Worm (Caenorhabditis elegans): ENCODE measurements around the gene srw-102.

The srw-102 gene

DNA sequence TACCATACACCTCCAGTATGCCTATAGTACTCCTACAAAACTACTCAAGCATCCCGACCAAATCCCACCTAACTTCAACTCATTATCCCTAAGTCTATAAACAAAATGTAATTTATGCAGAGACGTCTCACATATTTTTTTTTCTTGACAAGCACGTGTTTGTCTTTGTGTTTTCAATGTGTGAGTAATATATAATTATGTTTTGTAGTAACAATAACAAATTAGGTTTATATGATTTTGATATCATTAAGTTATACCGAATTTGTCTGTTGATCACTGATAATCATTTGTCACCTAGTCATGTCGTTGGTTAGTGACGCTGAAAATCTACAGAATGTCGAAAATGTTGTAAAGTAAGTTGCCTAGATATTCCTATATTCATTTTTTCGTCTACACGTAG is at the start of gene srw-102:
Gene srw-102, plus strand, starts transcription at position 301 of the 400 bp plus-strand sequence.
- TF ChIP-seq nhr-47 (tag; optimal IDR thresholded peaks at IDR 0.05) (peak; percentile 21), ceh-8 (GFP tag; optimal IDR thresholded peaks at IDR 0.05) (peak; percentile 81), grh-1 (GFP tag; IDR thresholded peaks at IDR 0.05) (no peak)

DNA sequence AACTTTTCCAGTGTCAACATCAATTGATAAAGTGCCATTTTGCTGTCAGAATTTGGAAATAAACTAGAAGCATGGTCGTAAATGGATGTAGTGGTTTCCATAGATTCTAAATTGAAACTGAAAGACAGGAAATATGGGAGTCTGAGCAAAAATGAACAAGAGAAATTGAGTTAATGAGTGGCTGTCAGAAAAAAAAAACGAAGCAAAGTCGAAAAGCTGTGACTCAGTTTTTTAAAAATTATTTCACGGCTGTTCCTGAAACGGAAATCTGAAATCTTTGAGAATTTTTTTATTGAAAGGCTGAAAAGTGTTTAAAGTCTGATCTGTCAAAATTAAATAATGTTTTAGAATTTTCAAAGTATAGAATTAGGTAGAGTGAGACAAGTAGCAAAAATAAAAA is 41.8 kb upstream of the srw-102 start, which contains the start of gene srw-98:
Gene srw-98, minus strand, starts transcription at position 101 of the 400 bp plus-strand sequence.
- no peak for TF ChIP-seq lin-39 (tag; optimal IDR thresholded peaks at IDR 0.05)
- TF ChIP-seq snu-23 (GFP tag; optimal IDR thresholded peaks at IDR 0.05) = no peak
- no peak for TF ChIP-seq lin-13 (GFP tag; optimal IDR thresholded peaks at IDR 0.05)
- no peak for TF ChIP-seq vab-15 (tag; optimal IDR thresholded peaks at IDR 0.05)
- no peak for TF ChIP-seq mef-2 (tag; optimal IDR thresholded peaks at IDR 0.05)
- TF ChIP-seq aly-2 (tag; optimal IDR thresholded peaks at IDR 0.05) = no peak
- TF ChIP-seq lin-15B (tag; optimal IDR thresholded peaks at IDR 0.05) = no peak
- TF ChIP-seq ceh-63 (GFP tag; optimal IDR thresholded peaks at IDR 0.05) = no peak
- no peak for TF ChIP-seq isw-1 (GFP tag; IDR thresholded peaks at IDR 0.05)
- TF ChIP-seq fkh-8 (tag; optimal IDR thresholded peaks at IDR 0.05) = no peak
- no peak for TF ChIP-seq lir-3 (tag; optimal IDR thresholded peaks at IDR 0.05; ENCODE audit: poor library complexity)
- no peak for TF ChIP-seq mep-1 (tag; optimal IDR thresholded peaks at IDR 0.05)
- no peak for TF ChIP-seq C16A3.4 (tag; optimal IDR thresholded peaks at IDR 0.05)
- TF ChIP-seq zag-1 (tag; optimal IDR thresholded peaks at IDR 0.05) = no peak
- TF ChIP-seq pag-3 (tag; optimal IDR thresholded peaks at IDR 0.05; ENCODE audit: borderline replicate concordance, insufficient read depth) = no peak
- no peak for TF ChIP-seq sox-4 (tag; optimal IDR thresholded peaks at IDR 0.05)
- TF ChIP-seq nhr-76 (tag; optimal IDR thresholded peaks at IDR 0.05) = no peak
- TF ChIP-seq ces-1 (GFP tag; optimal IDR thresholded peaks at IDR 0.05) = no peak
- no peak for TF ChIP-seq lsy-2 (tag; optimal IDR thresholded peaks at IDR 0.05)

- TF ChIP-seq zip-4 (GFP tag; optimal IDR thresholded peaks at IDR 0.05) (no peak), ets-5 (GFP tag; IDR thresholded peaks at IDR 0.05) (no peak), tbx-2 (tag; optimal IDR thresholded peaks at IDR 0.05) (no peak), aly-2 (tag; optimal IDR thresholded peaks at IDR 0.05) (no peak), tlp-1 (tag; optimal IDR thresholded peaks at IDR 0.05) (no peak), C34B4.2 (tag; optimal IDR thresholded peaks at IDR 0.05) (no peak), mef-2 (tag; optimal IDR thresholded peaks at IDR 0.05) (no peak), mdl-1 (tag; optimal IDR thresholded peaks at IDR 0.05) (no peak), nhr-47 (tag; optimal IDR thresholded peaks at IDR 0.05) (no peak), swsn-7 (tag; optimal IDR thresholded peaks at IDR 0.05) (no peak), pag-3 (tag; optimal IDR thresholded peaks at IDR 0.05; ENCODE audit: borderline replicate concordance, insufficient read depth) (no peak), ceh-63 (GFP tag; optimal IDR thresholded peaks at IDR 0.05) (no peak), nhr-19 (GFP tag; conservative IDR thresholded peaks at IDR 0.05) (no peak), ceh-88 (GFP tag; IDR thresholded peaks at IDR 0.05) (no peak)
Observed at ce11 chrV:1680770-1681169, 39.3 kb upstream of the srw-102 start, which contains the start of gene srw-91. Gene srw-91, minus strand, starts transcription at chrV:1680870.

DNA sequence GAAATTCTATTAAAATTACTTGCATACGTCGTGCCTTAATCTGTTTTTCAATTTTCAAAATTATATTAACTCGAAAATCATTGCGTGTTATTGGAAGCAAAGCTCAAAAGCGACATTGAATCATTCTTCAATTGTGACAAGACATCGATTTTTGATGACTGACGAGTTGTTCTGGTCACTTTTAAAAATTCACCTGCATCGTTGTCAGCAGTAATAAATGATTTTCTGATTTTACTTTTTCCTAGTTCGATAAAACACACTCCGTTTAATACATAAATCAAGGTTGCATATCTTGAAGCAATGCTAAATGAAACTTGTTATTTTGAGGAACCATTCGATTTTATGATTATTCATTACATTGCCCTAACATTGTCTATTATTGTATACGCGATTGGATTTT is 37.7 kb upstream of the srw-102 start, which contains the start of gene srh-3:
Gene srh-3, plus strand, starts transcription at position 301 of the 400 bp plus-strand sequence.
- TF ChIP-seq nhr-71 (tag; optimal IDR thresholded peaks at IDR 0.05) (no peak), mep-1 (tag; optimal IDR thresholded peaks at IDR 0.05) (no peak), pag-3 (tag; optimal IDR thresholded peaks at IDR 0.05; ENCODE audit: borderline replicate concordance, insufficient read depth) (no peak), pqm-1 (tag; optimal IDR thresholded peaks at IDR 0.05) (no peak), ces-1 (GFP tag; optimal IDR thresholded peaks at IDR 0.05) (no peak), nhr-28 (tag; optimal IDR thresholded peaks at IDR 0.05) (no peak), lsy-2 (tag; optimal IDR thresholded peaks at IDR 0.05) (no peak), F16B12.6 (tag; optimal IDR thresholded peaks at IDR 0.05) (no peak), fkh-4 (tag; optimal IDR thresholded peaks at IDR 0.05; ENCODE audit: borderline replicate concordance) (no peak), lin-15B (tag; optimal IDR thresholded peaks at IDR 0.05) (no peak), mdl-1 (tag; optimal IDR thresholded peaks at IDR 0.05) (no peak), aly-2 (tag; optimal IDR thresholded peaks at IDR 0.05) (no peak), nhr-47 (tag; optimal IDR thresholded peaks at IDR 0.05) (no peak), dsc-1 (tag; optimal IDR thresholded peaks at IDR 0.05) (no peak), xbp-1 (tag; optimal IDR thresholded peaks at IDR 0.05) (no peak), nhr-90 (tag; optimal IDR thresholded peaks at IDR 0.05; ENCODE audit: poor library complexity) (no peak), ceh-8 (GFP tag; optimal IDR thresholded peaks at IDR 0.05) (no peak)
